Fruit fly (Drosophila melanogaster): ENCODE measurements around the gene CG32270.

Gene CG32270

DNA sequence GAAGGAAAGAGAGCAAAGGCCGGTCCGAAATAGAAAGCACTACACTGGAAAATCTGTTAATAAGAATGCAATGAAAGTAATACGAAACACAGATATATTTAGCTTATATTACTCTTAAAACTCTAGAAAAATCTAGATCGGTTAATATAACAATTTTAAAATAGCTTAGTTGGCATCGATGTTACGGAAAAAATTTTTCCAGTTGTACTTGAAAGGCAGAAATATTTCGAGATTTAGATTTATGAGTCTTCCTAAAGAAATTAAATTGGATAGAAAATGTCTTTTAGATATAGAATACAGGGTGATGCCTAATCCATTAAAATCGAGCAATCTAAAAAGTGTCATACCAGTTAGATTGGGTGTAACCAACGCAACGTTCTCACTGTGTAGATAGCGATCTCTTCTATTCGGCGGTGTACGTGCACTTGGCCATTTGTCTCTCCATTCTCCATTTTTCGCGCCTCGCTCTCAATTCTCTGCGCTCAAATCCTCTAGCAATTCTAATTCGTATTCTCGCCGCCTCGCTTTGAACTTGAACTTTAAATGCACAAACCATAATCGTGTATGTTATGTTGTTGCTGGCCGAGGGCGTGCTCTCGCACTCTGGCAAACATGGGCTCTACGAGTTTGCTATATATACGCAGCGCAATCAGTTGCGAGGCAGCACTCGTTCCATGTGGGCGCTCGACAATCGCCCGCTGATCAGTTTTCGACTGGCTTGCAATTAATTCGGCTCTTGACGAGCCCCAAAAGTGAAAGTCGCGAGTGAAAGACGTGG, 41.4 kb upstream of the CG32270 start (continued):
- peak; percentile 97 for TF ChIP-seq CG13424 (tag; optimal IDR thresholded peaks at IDR 0.05)
- peak; percentile 60; the same call in 2 of the 3 replicates for TF ChIP-seq CG14050 (GFP tag; IDR thresholded peaks at IDR 0.05)
- peak; percentile 91 for TF ChIP-seq caup (GFP tag; optimal IDR thresholded peaks at IDR 0.05; ENCODE audit: severe bottlenecking)
- TF ChIP-seq bigmax (GFP tag; optimal IDR thresholded peaks at IDR 0.05) = no peak
- peak; percentile 80 for TF ChIP-seq CG15696 (tag; optimal IDR thresholded peaks at IDR 0.05)
- TF ChIP-seq lbe (GFP tag; optimal IDR thresholded peaks at IDR 0.05) = peak; percentile 42
- TF ChIP-seq Hey (tag; optimal IDR thresholded peaks at IDR 0.05) = peak; percentile 71
- TF ChIP-seq CG30020 (tag; optimal IDR thresholded peaks at IDR 0.05) = peak; percentile 83
- TF ChIP-seq H15 (GFP tag; IDR thresholded peaks at IDR 0.05) = peak; percentile 88
- peak; percentile 85 for TF ChIP-seq Gug (GFP tag; IDR thresholded peaks at IDR 0.05)
- peak; percentile 92 to 95 for TF ChIP-seq Hr51 (GFP tag; optimal IDR thresholded peaks at IDR 0.05)
- peak; percentile 87 for TF ChIP-seq trh (GFP tag; optimal IDR thresholded peaks at IDR 0.05)
- peak; percentile 98 for TF ChIP-seq tio (GFP tag; optimal IDR thresholded peaks at IDR 0.05)
- TF ChIP-seq Dbx (GFP tag; IDR thresholded peaks at IDR 0.05) = peak; percentile 70; the same call in 2 of the 3 replicates
- no peak for TF ChIP-seq fru (optimal IDR thresholded peaks at IDR 0.05)
- peak; percentile 88 for TF ChIP-seq Xrp1 (GFP tag; IDR thresholded peaks at IDR 0.05)
- TF ChIP-seq sob (GFP tag; IDR thresholded peaks at IDR 0.05) = peak; percentile 82; the same call in 1 of the 2 replicates
- no peak for TF ChIP-seq nerfin-2 (GFP tag; IDR thresholded peaks at IDR 0.05; ENCODE audit: partially characterized antibody)
- peak; percentile 63 for TF ChIP-seq gt (GFP tag; IDR thresholded peaks at IDR 0.05)
- peak; percentile 59; the same call in 1 of the 2 replicates for TF ChIP-seq Nf-YA (GFP tag; IDR thresholded peaks at IDR 0.05)
- TF ChIP-seq Antp (GFP tag; optimal IDR thresholded peaks at IDR 0.05) = peak; percentile 89
- TF ChIP-seq HLHmδ (GFP tag; optimal IDR thresholded peaks at IDR 0.05) = no peak
- no peak for TF ChIP-seq hth (optimal IDR thresholded peaks at IDR 0.05)
- TF ChIP-seq row (GFP tag; IDR thresholded peaks at IDR 0.05) = peak; percentile 95
- TF ChIP-seq sqz (GFP tag; optimal IDR thresholded peaks at IDR 0.05) = peak; percentile 80
- TF ChIP-seq slou (GFP tag; optimal IDR thresholded peaks at IDR 0.05) = peak; percentile 91
- TF ChIP-seq CG6683 (GFP tag; optimal IDR thresholded peaks at IDR 0.05) = peak; percentile 78
- TF ChIP-seq pzg (GFP tag; optimal IDR thresholded peaks at IDR 0.05) = no peak
- no peak for TF ChIP-seq Opbp (GFP tag; IDR thresholded peaks at IDR 0.05; ENCODE audit: partially characterized antibody)
- TF ChIP-seq CG12942 (GFP tag; optimal IDR thresholded peaks at IDR 0.05) = peak; percentile 94
- TF ChIP-seq eve (GFP tag; optimal IDR thresholded peaks at IDR 0.05) = peak in 1 of 2 experiments; percentile 99
- peak; percentile 46 for TF ChIP-seq CG7987 (GFP tag; optimal IDR thresholded peaks at IDR 0.05)
- peak; percentile 68 for TF ChIP-seq CrebB (tag; optimal IDR thresholded peaks at IDR 0.05)
- peak; percentile 84 for TF ChIP-seq CG6813 (GFP tag; optimal IDR thresholded peaks at IDR 0.05)
- peak; percentile 88 for TF ChIP-seq D19B (GFP tag; optimal IDR thresholded peaks at IDR 0.05)
- TF ChIP-seq scrt (GFP tag; optimal IDR thresholded peaks at IDR 0.05) = peak; percentile 80
- TF ChIP-seq Pdp1 (GFP tag; optimal IDR thresholded peaks at IDR 0.05) = peak; percentile 92 to 96
- TF ChIP-seq C15 (GFP tag; IDR thresholded peaks at IDR 0.05) = peak; percentile 61; the same call in 1 of the 3 replicates
- no peak for TF ChIP-seq CG11696 (GFP tag; IDR thresholded peaks at IDR 0.05)
- no peak for TF ChIP-seq wek (GFP tag; optimal IDR thresholded peaks at IDR 0.05)
- TF ChIP-seq insv (GFP tag; optimal IDR thresholded peaks at IDR 0.05) = peak; percentile 19 to 69
- peak; percentile 61; the same call in 1 of the 2 replicates for TF ChIP-seq MBD-R2 (GFP tag; IDR thresholded peaks at IDR 0.05)
- peak; percentile 45 for TF ChIP-seq ac (GFP tag; optimal IDR thresholded peaks at IDR 0.05)
- TF ChIP-seq CG2199 (GFP tag; IDR thresholded peaks at IDR 0.05) = no peak
- peak; percentile 83 for TF ChIP-seq run (tag; optimal IDR thresholded peaks at IDR 0.05)
- peak; percentile 78 for TF ChIP-seq luna (GFP tag; optimal IDR thresholded peaks at IDR 0.05)
- TF ChIP-seq Xbp1 (GFP tag; optimal IDR thresholded peaks at IDR 0.05) = peak; percentile 96
- peak; percentile 92 for TF ChIP-seq pnt (GFP tag; optimal IDR thresholded peaks at IDR 0.05)
- peak; percentile 92 for TF ChIP-seq CG17385 (GFP tag; optimal IDR thresholded peaks at IDR 0.05)
